Worm (Caenorhabditis elegans) whole organism, L2 larva: ENCODE data around the gene mig-6.

Experiments
- ceh-82 ChIP-seq: fragments of 150-350 bp; optimal IDR thresholded peaks from 2 replicates; lab custom pipeline; 2014; ENCODE audit warnings: missing biosample characterization, missing genetic modification characterization
- lin-13 ChIP-seq: fragments of 150-350 bp; optimal IDR thresholded peaks from 2 replicates; lab custom pipeline; 2014; ENCODE audit warnings: missing biosample characterization, missing genetic modification reagents, missing genetic modification characterization
- nhr-23 ChIP-seq: fragments of 150-350 bp; optimal IDR thresholded peaks from 2 replicates; lab custom pipeline; 2014; ENCODE audit warnings: missing biosample characterization, missing genetic modification reagents, missing genetic modification characterization
- nhr-25 ChIP-seq: fragments of 150-350 bp; sonication (generic microtip); optimal IDR thresholded peaks from 3 replicates; lab custom pipeline; 2014; ENCODE audit warnings: missing biosample characterization, missing genetic modification characterization
- unc-39 ChIP-seq: fragments of 150-350 bp; optimal IDR thresholded peaks from 2 replicates; lab custom pipeline; 2014; ENCODE audit warnings: missing biosample characterization, missing genetic modification characterization

ce11 chrV:7861792-7862191, 34.8 kb downstream of the mig-6 start, which contains the start of gene C37C3.17:
- TF ChIP-seq lin-13 (GFP tag; lab: Kevin White, UChicago) = no peak
- no peak for TF ChIP-seq ceh-82 (tag; lab: Kevin White, UChicago)
- no peak for TF ChIP-seq unc-39 (tag; lab: Kevin White, UChicago)
- TF ChIP-seq nhr-25 = no peak
- no peak for TF ChIP-seq nhr-23
